Fruit fly (Drosophila melanogaster) whole organism, embryonic: ENCODE data around the gene CG33191.

Source experiments
- Atf6 ChIP-seq: fragments of 200-800 bp; sonication (Bioruptor generic); IDR thresholded peaks from 2 replicates; pipeline ENCODE4 v1.3.6; 2022; ENCODE audit warnings: missing biosample characterization, missing genetic modification characterization
- B-H1 ChIP-seq: fragments of 200-800 bp; sonication (Bioruptor generic); IDR thresholded peaks from 3 replicates; pipeline ENCODE4 v1.3.6; 2022; ENCODE audit warnings: missing biosample characterization, missing genetic modification characterization
- C15 ChIP-seq: fragments of 200-800 bp; sonication (Bioruptor generic); IDR thresholded peaks from 3 replicates; pipeline ENCODE4 v1.3.6; 2022; ENCODE audit warnings: missing biosample characterization, missing genetic modification characterization
- CG1024 ChIP-seq: fragments of 200-800 bp; sonication (Bioruptor generic); IDR thresholded peaks from 2 replicates; pipeline ENCODE4 v1.3.6; 2022; ENCODE audit warnings: missing biosample characterization, missing genetic modification characterization
- CG11696 ChIP-seq: fragments of 200-800 bp; sonication (Bioruptor generic); IDR thresholded peaks from 2 replicates; pipeline ENCODE4 v1.3.6; 2022; ENCODE audit warnings: missing biosample characterization, missing genetic modification characterization
- CG12104 ChIP-seq: fragments of 200-800 bp; sonication (Bioruptor generic); optimal IDR thresholded peaks from 3 replicates; lab custom pipeline; 2016; ENCODE audit warnings: missing biosample characterization, missing genetic modification characterization
- CG12942 ChIP-seq: fragments of 200-800 bp; sonication (Bioruptor generic); optimal IDR thresholded peaks from 3 replicates; lab custom pipeline; 2016; ENCODE audit warnings: missing biosample characterization, missing genetic modification characterization
- CG14965 ChIP-seq: fragments of 200-800 bp; sonication (Bioruptor generic); optimal IDR thresholded peaks from 2 replicates; lab custom pipeline; 2016; ENCODE audit warnings: missing biosample characterization, missing genetic modification characterization, borderline replicate concordance
- CG15514 ChIP-seq: fragments of 200-800 bp; sonication (Bioruptor generic); optimal IDR thresholded peaks from 3 replicates; lab custom pipeline; 2017; ENCODE audit warnings: missing biosample characterization, missing genetic modification characterization, mild to moderate bottlenecking, moderate library complexity, missing genetic modification reagents
- CG17328 ChIP-seq: fragments of 200-800 bp; sonication (Bioruptor generic); IDR thresholded peaks from 2 replicates; pipeline ENCODE4 v1.3.6; 2022; ENCODE audit warnings: missing biosample characterization, missing genetic modification characterization
- CG17802 ChIP-seq: fragments of 200-800 bp; sonication (Bioruptor generic); optimal IDR thresholded peaks from 2 replicates; lab custom pipeline; 2018; ENCODE audit warnings: missing biosample characterization, mild to moderate bottlenecking, missing genetic modification characterization, moderate library complexity
- CG2202 ChIP-seq: fragments of 200-800 bp; sonication (Bioruptor generic); optimal IDR thresholded peaks from 2 replicates; lab custom pipeline; 2018; ENCODE audit warnings: missing biosample characterization, mild to moderate bottlenecking, missing genetic modification characterization
- CG3281 ChIP-seq: fragments of 200-800 bp; sonication (Bioruptor generic); optimal IDR thresholded peaks from 3 replicates; lab custom pipeline; 2017; ENCODE audit warnings: missing biosample characterization, mild to moderate bottlenecking, missing genetic modification characterization
- CG34224 ChIP-seq: fragments of 200-800 bp; sonication (Bioruptor generic); IDR thresholded peaks from 3 replicates; pipeline ENCODE4 v1.3.6; 2022; ENCODE audit warnings: missing biosample characterization, missing genetic modification characterization; ENCODE audit not compliant: partially characterized antibody
- CG4360 ChIP-seq: fragments of 200-800 bp; sonication (Bioruptor generic); IDR thresholded peaks from 2 replicates; pipeline ENCODE4 v1.3.6; 2022; ENCODE audit warnings: missing biosample characterization, missing genetic modification characterization
- CG5245 ChIP-seq: fragments of 200-800 bp; sonication (Bioruptor generic); optimal IDR thresholded peaks from 3 replicates; lab custom pipeline; 2016; ENCODE audit warnings: missing biosample characterization, missing genetic modification characterization
- CG6813 ChIP-seq: fragments of 200-800 bp; sonication (Bioruptor generic); optimal IDR thresholded peaks from 2 replicates; lab custom pipeline; 2017; ENCODE audit warnings: missing biosample characterization, missing genetic modification characterization, mild to moderate bottlenecking, moderate library complexity, missing genetic modification reagents
- CG7745 ChIP-seq: fragments of 200-800 bp; sonication (Bioruptor generic); optimal IDR thresholded peaks from 2 replicates; lab custom pipeline; 2018; ENCODE audit warnings: missing biosample characterization, mild to moderate bottlenecking, missing genetic modification characterization, moderate library complexity
- Chrac-16 ChIP-seq: fragments of 200-800 bp; sonication (Bioruptor generic); optimal IDR thresholded peaks from 3 replicates; lab custom pipeline; 2016; ENCODE audit warnings: missing biosample characterization, missing genetic modification characterization
- CoRest ChIP-seq: fragments of 200-800 bp; sonication (Bioruptor generic); optimal IDR thresholded peaks from 3 replicates; lab custom pipeline; 2018; ENCODE audit warnings: missing biosample characterization, mild to moderate bottlenecking, missing genetic modification characterization, moderate library complexity
- CrebB ChIP-seq: fragments of 200-800 bp; sonication (Bioruptor generic); optimal IDR thresholded peaks from 3 replicates; lab custom pipeline; 2018; ENCODE audit warnings: missing biosample characterization, mild to moderate bottlenecking, missing genetic modification characterization
- E2f2 ChIP-seq: fragments of 200-800 bp; sonication (Bioruptor generic); IDR thresholded peaks from 2 replicates; pipeline ENCODE4 v1.3.6; 2022; ENCODE audit warnings: missing biosample characterization, missing genetic modification characterization
- GATAe ChIP-seq: fragments of 200-800 bp; sonication (Bioruptor generic); conservative IDR thresholded peaks from 2 replicates; pipeline ENCODE4 v1.3.6; 2022; ENCODE audit warnings: missing biosample characterization, missing genetic modification characterization
- Hr51 ChIP-seq, 2 experiments: fragments of 200-800 bp; sonication (Bioruptor generic); optimal IDR thresholded peaks; 2 replicates in 1 of 2; 3 replicates in 1 of 2; lab custom pipeline; 2016 to 2018; ENCODE audit warnings: missing biosample characterization in 2 of 2, missing genetic modification characterization in 2 of 2, mild to moderate bottlenecking in 1 of 2, moderate library complexity in 1 of 2
- Hsf ChIP-seq: fragments of 200-800 bp; sonication (Bioruptor generic); optimal IDR thresholded peaks from 3 replicates; lab custom pipeline; 2016; ENCODE audit warnings: missing biosample characterization, missing genetic modification characterization
- Jarid2 ChIP-seq: fragments of 200-800 bp; sonication (Bioruptor generic); optimal IDR thresholded peaks from 3 replicates; lab custom pipeline; 2017; ENCODE audit warnings: mild to moderate bottlenecking, missing biosample characterization, missing genetic modification reagents, missing genetic modification characterization
- MTF-1 ChIP-seq: fragments of 200-800 bp; sonication (Bioruptor generic); optimal IDR thresholded peaks from 2 replicates; lab custom pipeline; 2018; ENCODE audit warnings: missing biosample characterization, mild to moderate bottlenecking, missing genetic modification characterization, borderline replicate concordance
- Rfx ChIP-seq: fragments of 200-800 bp; sonication (Bioruptor generic); IDR thresholded peaks from 2 replicates; pipeline ENCODE4 v1.3.6; 2022; ENCODE audit warnings: missing biosample characterization, missing genetic modification characterization
- Sin3A ChIP-seq: fragments of >200 bp; optimal IDR thresholded peaks from 2 replicates; lab custom pipeline; 2018
- Sox102F ChIP-seq: fragments of 200-800 bp; sonication (Bioruptor generic); optimal IDR thresholded peaks from 2 replicates; lab custom pipeline; 2018; ENCODE audit warnings: missing biosample characterization, mild to moderate bottlenecking, missing genetic modification characterization, moderate library complexity
- Stat92E ChIP-seq, 3 experiments: fragments of >200 bp in 2 of 3; fragments of 200-800 bp in 1 of 3; sonication (Bioruptor generic) in 1 of 3; optimal IDR thresholded peaks; 2 replicates each; lab custom pipeline; 2017 to 2019; ENCODE audit warnings: missing biosample characterization in 3 of 3, missing genetic modification characterization in 3 of 3, mild to moderate bottlenecking in 1 of 3, moderate library complexity in 1 of 3
- abd-A ChIP-seq: fragments of 200-800 bp; sonication (Bioruptor generic); optimal IDR thresholded peaks from 3 replicates; lab custom pipeline; 2019; ENCODE audit warnings: missing biosample characterization, mild to moderate bottlenecking, missing genetic modification characterization, moderate library complexity
- ac ChIP-seq: fragments of 200-800 bp; sonication (Bioruptor generic); optimal IDR thresholded peaks from 3 replicates; lab custom pipeline; 2017; ENCODE audit warnings: missing biosample characterization, mild to moderate bottlenecking, missing genetic modification characterization
- bsh ChIP-seq, 2 experiments: fragments of 200-800 bp; sonication (Bioruptor generic); optimal IDR thresholded peaks; 2 replicates each; lab custom pipeline; 2017 to 2018; ENCODE audit warnings: mild to moderate bottlenecking in 2 of 2, missing biosample characterization in 2 of 2, missing genetic modification characterization in 2 of 2, moderate library complexity in 1 of 2
- crc ChIP-seq: fragments of 200-800 bp; sonication (Bioruptor generic); optimal IDR thresholded peaks from 2 replicates; lab custom pipeline; 2016; ENCODE audit warnings: missing biosample characterization, missing genetic modification characterization
- dpn ChIP-seq, 2 experiments: fragments of 200-800 bp; sonication (Bioruptor generic); optimal IDR thresholded peaks; 3 replicates each; lab custom pipeline; 2016; ENCODE audit warnings: missing biosample characterization in 2 of 2, missing genetic modification characterization in 2 of 2
- ftz-f1 ChIP-seq: fragments of 200-800 bp; sonication (Bioruptor generic); optimal IDR thresholded peaks from 2 replicates; lab custom pipeline; 2016; ENCODE audit warnings: missing biosample characterization, missing genetic modification characterization
- gro ChIP-seq: fragments of 200-800 bp; sonication (Bioruptor generic); optimal IDR thresholded peaks from 2 replicates; lab custom pipeline; 2016; ENCODE audit warnings: missing biosample characterization, missing genetic modification characterization
- ind ChIP-seq: fragments of 200-800 bp; sonication (Bioruptor generic); optimal IDR thresholded peaks from 3 replicates; lab custom pipeline; 2016; ENCODE audit warnings: missing biosample characterization, missing genetic modification characterization
- lmd ChIP-seq: fragments of 200-800 bp; sonication (Bioruptor generic); IDR thresholded peaks from 2 replicates; pipeline ENCODE4 v1.3.6; 2022; ENCODE audit warnings: missing biosample characterization, missing genetic modification characterization
- mam ChIP-seq: fragments of 200-800 bp; sonication (Bioruptor generic); optimal IDR thresholded peaks from 3 replicates; lab custom pipeline; 2016; ENCODE audit warnings: missing biosample characterization, missing genetic modification characterization
- mld ChIP-seq: fragments of 200-800 bp; sonication (Bioruptor generic); IDR thresholded peaks from 3 replicates; pipeline ENCODE4 v1.3.6; 2022; ENCODE audit warnings: missing biosample characterization, missing genetic modification characterization; ENCODE audit not compliant: partially characterized antibody
- onecut ChIP-seq: fragments of 200-800 bp; sonication (Bioruptor generic); IDR thresholded peaks from 2 replicates; pipeline ENCODE4 v1.3.6; 2022; ENCODE audit warnings: missing biosample characterization, missing genetic modification characterization
- pfk ChIP-seq: fragments of 200-800 bp; sonication (Bioruptor generic); optimal IDR thresholded peaks from 2 replicates; lab custom pipeline; 2018; ENCODE audit warnings: missing biosample characterization, mild to moderate bottlenecking, missing genetic modification characterization, moderate library complexity
- pros ChIP-seq: fragments of 200-800 bp; sonication (Bioruptor generic); optimal IDR thresholded peaks from 3 replicates; lab custom pipeline; 2019; ENCODE audit warnings: missing biosample characterization, mild to moderate bottlenecking, missing genetic modification characterization, moderate library complexity
- rib ChIP-seq: fragments of 200-800 bp; sonication (Bioruptor generic); IDR thresholded peaks from 2 replicates; pipeline ENCODE4 v1.3.6; 2022; ENCODE audit warnings: missing biosample characterization, missing genetic modification characterization
- run ChIP-seq: fragments of 200-800 bp; sonication (Bioruptor generic); optimal IDR thresholded peaks from 3 replicates; lab custom pipeline; 2018; ENCODE audit warnings: missing biosample characterization, mild to moderate bottlenecking, missing genetic modification characterization
- tap ChIP-seq: fragments of 200-800 bp; optimal IDR thresholded peaks from 3 replicates; lab custom pipeline; 2019; ENCODE audit warnings: missing biosample characterization, mild to moderate bottlenecking, missing genetic modification characterization, moderate library complexity
- unpg ChIP-seq: fragments of 200-800 bp; sonication (Bioruptor generic); optimal IDR thresholded peaks from 3 replicates; lab custom pipeline; 2018; ENCODE audit warnings: missing biosample characterization, mild to moderate bottlenecking, missing genetic modification characterization, moderate library complexity
- wdn ChIP-seq: fragments of 200-800 bp; sonication (Bioruptor generic); IDR thresholded peaks from 2 replicates; pipeline ENCODE4 v1.3.6; 2022; ENCODE audit warnings: missing biosample characterization, missing genetic modification characterization

Gene CG33191

DNA sequence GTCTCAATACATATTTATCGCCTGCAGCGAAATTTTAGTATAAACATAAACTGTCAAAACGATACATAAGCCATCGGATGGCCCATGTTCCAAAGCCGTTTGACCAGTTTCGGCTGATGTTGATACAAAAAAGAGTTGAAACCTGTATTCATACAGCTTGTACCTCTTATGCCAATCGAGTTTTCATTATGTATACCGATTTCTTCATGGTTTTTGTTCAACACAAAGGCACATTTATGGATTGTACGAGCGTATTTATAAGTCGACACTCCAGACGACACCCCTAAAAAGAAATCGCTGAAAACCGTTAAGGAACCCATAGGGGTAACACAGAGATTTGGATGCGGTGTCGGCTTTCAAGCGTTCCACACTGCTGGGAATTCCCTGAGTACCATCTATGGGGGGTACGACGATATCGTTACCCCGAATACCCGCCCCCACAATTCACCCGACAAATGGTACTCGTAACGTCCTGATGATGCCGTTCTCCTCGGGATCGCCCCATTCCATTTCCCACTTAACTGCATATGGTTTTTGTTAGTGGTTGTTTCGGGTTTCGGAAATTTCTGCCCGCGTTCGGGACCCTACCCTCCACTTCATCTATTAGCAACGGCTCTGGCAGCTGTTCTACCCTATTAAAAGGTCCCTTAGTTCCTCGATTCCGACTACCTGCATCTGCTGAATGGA is 28.3 kb upstream of the CG33191 start (continued):
- TF ChIP-seq C15 (GFP tag; lab: Robert Waterston, UW) (no peak), MTF-1 (GFP tag; lab: Kevin White, UChicago) (no peak), E2f2 (no peak), CG3281 (GFP tag; lab: Kevin White, UChicago) (no peak), gro (no peak), CG2202 (tag; lab: Kevin White, UChicago) (no peak), lmd (GFP tag; lab: Robert Waterston, UW) (no peak), GATAe (GFP tag; lab: Robert Waterston, UW) (no peak), abd-A (tag; lab: Kevin White, UChicago) (peak; percentile 84), Sox102F (no peak), mld (GFP tag; lab: Robert Waterston, UW) (no peak), CG17328 (GFP tag; lab: Robert Waterston, UW) (no peak), Atf6 (GFP tag; lab: Robert Waterston, UW) (no peak), dpn (GFP tag; optimal IDR thresholded peaks at IDR 0.05; lab: Kevin White, UChicago) (no peak), CG11696 (GFP tag; lab: Robert Waterston, UW) (no peak), wdn (GFP tag; lab: Robert Waterston, UW) (no peak), CG12104 (GFP tag; lab: Kevin White, UChicago) (no peak), CrebB (tag; lab: Kevin White, UChicago) (no peak), mam (no peak), CG1024 (no peak), onecut (GFP tag; lab: Robert Waterston, UW) (no peak), run (tag; lab: Kevin White, UChicago) (no peak), B-H1 (GFP tag; lab: Robert Waterston, UW) (no peak), bsh (GFP tag; optimal IDR thresholded peaks at IDR 0.05; lab: Kevin White, UChicago) (no peak), Hsf (no peak), ftz-f1 (GFP tag; lab: Kevin White, UChicago) (no peak), rib (GFP tag; lab: Robert Waterston, UW) (peak; percentile 10; the same call in 1 of the 2 replicates), ind (GFP tag; lab: Kevin White, UChicago) (no peak), pfk (GFP tag; lab: Kevin White, UChicago) (no peak), CG6813 (GFP tag; lab: Kevin White, UChicago) (no peak), ac (no peak), CG7745 (tag; lab: Kevin White, UChicago) (no peak), CG12942 (GFP tag; lab: Kevin White, UChicago) (no peak), Hr51 (GFP tag; optimal IDR thresholded peaks at IDR 0.05; lab: Kevin White, UChicago) (no peak), Jarid2 (GFP tag; lab: Kevin White, UChicago) (no peak), CG34224 (0 out of 3 replicates have a peak, but pooled peaks have one; percentile 10), unpg (GFP tag; lab: Kevin White, UChicago) (no peak), tap (tag; lab: Kevin White, UChicago) (no peak), CG15514 (GFP tag; lab: Kevin White, UChicago) (peak; percentile 6), pros (GFP tag; lab: Kevin White, UChicago) (peak; percentile 97), CG5245 (GFP tag; lab: Kevin White, UChicago) (no peak), CG14965 (GFP tag; lab: Kevin White, UChicago) (no peak), CG4360 (no peak), CoRest (tag; lab: Kevin White, UChicago) (no peak), Sin3A (lab: Kevin White, UChicago) (no peak), crc (GFP tag; lab: Kevin White, UChicago) (no peak), CG17802 (tag; lab: Kevin White, UChicago) (no peak), Chrac-16 (GFP tag; lab: Kevin White, UChicago) (no peak), Stat92E (GFP tag; optimal IDR thresholded peaks at IDR 0.05; lab: Kevin White, UChicago) (no peak), Rfx (GFP tag; lab: Robert Waterston, UW) (0 out of 2 replicates have a peak, but pooled peaks have one; percentile 17)
